Worm (Caenorhabditis elegans) whole organism, late embryonic: ENCODE results near the gene T28C6.10.

Experiments used
- C38D4.7 ChIP-seq: fragments of 200-800 bp; sonication (Bioruptor generic); optimal IDR thresholded peaks from 2 replicates; lab custom pipeline; 2018; ENCODE audit warnings: mild to moderate bottlenecking, missing genetic modification characterization, moderate library complexity, missing compliant biosample characterization
- K09A11.1 ChIP-seq: sonication (generic microtip); optimal IDR thresholded peaks from 2 replicates; lab custom pipeline; 2017; ENCODE audit warnings: antibody characterized with exemption, mild to moderate bottlenecking, missing genetic modification characterization, missing compliant biosample characterization; ENCODE audit not compliant: insufficient read depth
- T23F11.4 ChIP-seq: fragments of 200-800 bp; sonication (Bioruptor generic); optimal IDR thresholded peaks from 2 replicates; lab custom pipeline; 2018; ENCODE audit warnings: mild to moderate bottlenecking, missing genetic modification characterization, missing compliant biosample characterization
- Y22D7AL.16 ChIP-seq: sonication (generic microtip); optimal IDR thresholded peaks from 2 replicates; lab custom pipeline; 2016; ENCODE audit warnings: missing genetic modification characterization, missing compliant biosample characterization
- ahr-1 ChIP-seq: sonication (generic microtip); optimal IDR thresholded peaks from 2 replicates; lab custom pipeline; 2016; ENCODE audit warnings: missing genetic modification characterization, missing compliant biosample characterization
- ama-1 ChIP-seq: fragments of 150-350 bp; optimal IDR thresholded peaks from 2 replicates; lab custom pipeline; 2014
- ceh-14 ChIP-seq: sonication (generic microtip); optimal IDR thresholded peaks from 2 replicates; lab custom pipeline; 2016; ENCODE audit warnings: missing genotype, missing genetic modification characterization, missing compliant biosample characterization
- ceh-18 ChIP-seq: sonication (generic microtip); optimal IDR thresholded peaks from 2 replicates; lab custom pipeline; 2016; ENCODE audit warnings: missing genetic modification characterization, missing compliant biosample characterization
- ceh-19 ChIP-seq: fragments of 200-800 bp; sonication (Bioruptor generic); optimal IDR thresholded peaks from 2 replicates; lab custom pipeline; 2018; ENCODE audit warnings: mild to moderate bottlenecking, missing genetic modification characterization, missing compliant biosample characterization
- ceh-22 ChIP-seq: sonication (generic microtip); optimal IDR thresholded peaks from 2 replicates; lab custom pipeline; 2017; ENCODE audit warnings: missing biosample characterization, missing genetic modification characterization
- ceh-24 ChIP-seq: sonication (generic microtip); optimal IDR thresholded peaks from 2 replicates; lab custom pipeline; 2016; ENCODE audit warnings: mild to moderate bottlenecking, missing genetic modification characterization, missing compliant biosample characterization
- ceh-31 ChIP-seq: sonication (generic microtip); optimal IDR thresholded peaks from 2 replicates; lab custom pipeline; 2016; ENCODE audit warnings: missing genetic modification characterization, missing compliant biosample characterization
- ceh-34 ChIP-seq: sonication (generic microtip); optimal IDR thresholded peaks from 2 replicates; lab custom pipeline; 2016; ENCODE audit warnings: mild to moderate bottlenecking, missing genetic modification characterization, missing compliant biosample characterization
- ceh-48 ChIP-seq: sonication (generic microtip); optimal IDR thresholded peaks from 2 replicates; lab custom pipeline; 2016; ENCODE audit warnings: missing genetic modification characterization, inconsistent platforms, missing compliant biosample characterization
- ceh-6 ChIP-seq: fragments of 200-800 bp; sonication (Bioruptor generic); optimal IDR thresholded peaks from 2 replicates; lab custom pipeline; 2018; ENCODE audit warnings: mild to moderate bottlenecking, missing genetic modification characterization, missing compliant biosample characterization
- ceh-9 ChIP-seq: sonication (generic microtip); optimal IDR thresholded peaks from 2 replicates; lab custom pipeline; 2016; ENCODE audit warnings: mild to moderate bottlenecking, missing genetic modification characterization, inconsistent platforms, missing compliant biosample characterization
- che-1 ChIP-seq: sonication (generic microtip); optimal IDR thresholded peaks from 2 replicates; lab custom pipeline; 2016; ENCODE audit warnings: mild to moderate bottlenecking, missing genetic modification characterization, missing compliant biosample characterization
- dmd-4 ChIP-seq: sonication (generic microtip); optimal IDR thresholded peaks from 2 replicates; lab custom pipeline; 2016; ENCODE audit warnings: borderline replicate concordance, missing genetic modification characterization, missing compliant biosample characterization
- elt-2 ChIP-seq: sonication (generic microtip); optimal IDR thresholded peaks from 2 replicates; lab custom pipeline; 2016; ENCODE audit warnings: missing genetic modification reagents, missing genetic modification characterization, missing compliant biosample characterization
- elt-4 ChIP-seq: sonication (generic microtip); optimal IDR thresholded peaks from 2 replicates; lab custom pipeline; 2016; ENCODE audit warnings: missing genetic modification characterization, missing compliant biosample characterization
- ets-4 ChIP-seq: sonication (generic microtip); optimal IDR thresholded peaks from 2 replicates; lab custom pipeline; 2016; ENCODE audit warnings: missing genetic modification characterization, missing compliant biosample characterization
- fkh-6 ChIP-seq: sonication (generic microtip); optimal IDR thresholded peaks from 2 replicates; lab custom pipeline; 2016; ENCODE audit warnings: missing genetic modification characterization, missing compliant biosample characterization
- gmeb-2 ChIP-seq: sonication (generic microtip); optimal IDR thresholded peaks from 2 replicates; lab custom pipeline; 2016; ENCODE audit warnings: missing genetic modification characterization, inconsistent platforms, missing compliant biosample characterization
- hlh-13 ChIP-seq: fragments of 200-800 bp; sonication (Bioruptor generic); optimal IDR thresholded peaks from 2 replicates; lab custom pipeline; 2018; ENCODE audit warnings: mild to moderate bottlenecking, missing genetic modification characterization, missing compliant biosample characterization
- hlh-15 ChIP-seq: sonication (generic microtip); optimal IDR thresholded peaks from 2 replicates; lab custom pipeline; 2016; ENCODE audit warnings: missing genetic modification characterization, missing compliant biosample characterization
- hlh-8 ChIP-seq: sonication (generic microtip); optimal IDR thresholded peaks from 2 replicates; lab custom pipeline; 2016; ENCODE audit warnings: missing genotype, missing genetic modification characterization, missing compliant biosample characterization
- lin-11 ChIP-seq: fragments of 200-800 bp; sonication (Bioruptor generic); optimal IDR thresholded peaks from 2 replicates; lab custom pipeline; 2018; ENCODE audit warnings: mild to moderate bottlenecking, missing genetic modification characterization, missing compliant biosample characterization
- madf-2 ChIP-seq: sonication (generic microtip); optimal IDR thresholded peaks from 2 replicates; lab custom pipeline; 2017; ENCODE audit warnings: missing genetic modification characterization, missing compliant biosample characterization
- npax-4 ChIP-seq: sonication (generic microtip); optimal IDR thresholded peaks from 2 replicates; lab custom pipeline; 2016; ENCODE audit warnings: missing genetic modification characterization, missing compliant biosample characterization
- pag-3 ChIP-seq: sonication (generic microtip); optimal IDR thresholded peaks from 2 replicates; lab custom pipeline; 2016; ENCODE audit warnings: missing compliant biosample characterization, missing genetic modification characterization, borderline replicate concordance
- pax-1 ChIP-seq: fragments of 150-350 bp; optimal IDR thresholded peaks from 2 replicates; lab custom pipeline; 2014; ENCODE audit warnings: missing biosample characterization, missing genetic modification characterization
- pha-2 ChIP-seq: sonication (generic microtip); optimal IDR thresholded peaks from 2 replicates; lab custom pipeline; 2017; ENCODE audit warnings: mild to moderate bottlenecking, missing genetic modification characterization, missing compliant biosample characterization
- pha-4 ChIP-seq: fragments of 150-350 bp; optimal IDR thresholded peaks from 2 replicates; lab custom pipeline; 2018; ENCODE audit warnings: missing biosample characterization, missing genetic modification reagents, missing genetic modification characterization
- pqm-1 ChIP-seq: sonication (generic microtip); optimal IDR thresholded peaks from 2 replicates; lab custom pipeline; 2016; ENCODE audit warnings: missing genetic modification characterization, missing compliant biosample characterization
- syd-9 ChIP-seq: sonication (generic microtip); optimal IDR thresholded peaks from 2 replicates; lab custom pipeline; 2016; ENCODE audit warnings: mild to moderate bottlenecking, missing genetic modification characterization, moderate library complexity, missing compliant biosample characterization
- tbx-2 ChIP-seq: sonication (generic microtip); optimal IDR thresholded peaks from 2 replicates; lab custom pipeline; 2016; ENCODE audit warnings: missing genetic modification characterization, missing compliant biosample characterization
- unc-3 ChIP-seq, 2 experiments: fragments of 200-800 bp in 1 of 2; sonication (Bioruptor generic) in 1 of 2; sonication (generic microtip) in 1 of 2; conservative IDR thresholded peaks in 1 of 2; optimal IDR thresholded peaks in 1 of 2; 2 replicates each; pipeline versions ENCODE4 v1.3.6 to Lab custom; 2016 to 2022; ENCODE audit warnings: missing compliant biosample characterization in 2 of 2, missing genetic modification characterization in 2 of 2, missing genetic modification reagents in 1 of 2
- unc-42 ChIP-seq: sonication (generic microtip); optimal IDR thresholded peaks from 2 replicates; lab custom pipeline; 2016; ENCODE audit warnings: missing genotype, missing genetic modification characterization, missing compliant biosample characterization
- unc-55 ChIP-seq: sonication (generic microtip); optimal IDR thresholded peaks from 2 replicates; lab custom pipeline; 2017; ENCODE audit warnings: missing biosample characterization, missing genetic modification reagents, missing genetic modification characterization
- unc-86 ChIP-seq: sonication (generic microtip); optimal IDR thresholded peaks from 2 replicates; lab custom pipeline; 2016; ENCODE audit warnings: missing genetic modification characterization, missing compliant biosample characterization
- zip-5 ChIP-seq: sonication (generic microtip); optimal IDR thresholded peaks from 2 replicates; lab custom pipeline; 2016; ENCODE audit warnings: missing genetic modification characterization, missing compliant biosample characterization

Gene T28C6.10

DNA sequence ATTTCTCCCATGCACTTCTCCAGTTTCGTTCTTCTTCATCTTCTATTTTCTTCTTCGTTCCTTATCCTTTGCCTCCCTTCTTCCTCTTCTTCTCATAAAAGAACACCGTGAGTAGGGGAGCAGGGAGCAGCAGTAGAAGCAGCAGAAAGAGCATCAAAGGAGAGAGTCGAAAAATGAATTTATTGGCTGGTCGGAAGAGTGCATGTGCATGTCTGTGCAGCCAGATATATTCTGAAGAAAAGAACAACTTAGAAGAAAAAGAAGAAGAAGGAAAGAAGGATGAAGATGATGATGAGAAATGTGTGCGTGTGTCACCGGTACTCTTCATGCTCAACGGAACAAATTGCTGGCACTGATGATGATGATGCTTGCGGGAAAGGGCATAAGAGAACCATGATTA is 21.5 kb upstream of the T28C6.10 start:
- no peak for TF ChIP-seq madf-2 (tag; lab: Kevin White, UChicago)
- no peak for TF ChIP-seq ets-4
- no peak for TF ChIP-seq pqm-1 (tag; lab: Kevin White, UChicago)
- TF ChIP-seq ama-1, result no peak
- TF ChIP-seq tbx-2 (tag; lab: Kevin White, UChicago), result no peak
- TF ChIP-seq che-1 (tag; lab: Kevin White, UChicago), result no peak
- TF ChIP-seq unc-55 (GFP tag; lab: Kevin White, UChicago), result no peak
- TF ChIP-seq hlh-15, result no peak
- TF ChIP-seq pha-4 (tag; lab: Kevin White, UChicago), result no peak
- no peak for TF ChIP-seq ceh-24
- no peak for TF ChIP-seq ceh-34
- no peak for TF ChIP-seq ceh-9 (tag; lab: Kevin White, UChicago)
- TF ChIP-seq ceh-22 (tag; lab: Kevin White, UChicago), result no peak
- no peak for TF ChIP-seq T23F11.4
- TF ChIP-seq fkh-6 (tag; lab: Kevin White, UChicago), result no peak
- TF ChIP-seq ahr-1 (tag; lab: Kevin White, UChicago), result no peak

- no peak for TF ChIP-seq ceh-48 (tag; lab: Kevin White, UChicago)
Observed at ce11 chrIV:8798255-8798654, 19.5 kb upstream of the T28C6.10 start, which contains the start of gene clec-182. clec-182 (minus strand) TSS chrIV:8798355.

ce11 chrIV:8807327-8807726 is 10.4 kb upstream of the T28C6.10 start:
- TF ChIP-seq unc-55 (GFP tag; lab: Kevin White, UChicago) (no peak), ceh-6 (GFP tag; lab: Kevin White, UChicago) (no peak), pag-3 (tag; lab: Kevin White, UChicago) (no peak), unc-42 (tag; lab: Kevin White, UChicago) (no peak), C38D4.7 (GFP tag; lab: Kevin White, UChicago) (no peak), ceh-34 (no peak), unc-3 (GFP tag; conservative IDR thresholded peaks at IDR 0.05; lab: Robert Waterston, UW) (no peak), unc-3 (tag; optimal IDR thresholded peaks at IDR 0.05; lab: Kevin White, UChicago) (no peak), elt-2 (no peak)

ce11 chrIV:8813614-8814013 is 4.1 kb upstream of the T28C6.10 start, which contains the start of gene exc-5:
exc-5 (minus strand) TSS chrIV:8813670.
- TF ChIP-seq unc-55 (GFP tag; lab: Kevin White, UChicago) (peak; percentile 75), ceh-19 (no peak), dmd-4 (no peak), syd-9 (tag; lab: Kevin White, UChicago) (no peak)

ce11 chrIV:8815162-8815561 is 2.6 kb upstream of the T28C6.10 start:
- TF ChIP-seq Y22D7AL.16 (tag; lab: Kevin White, UChicago) (no peak), zip-5 (tag; lab: Kevin White, UChicago) (no peak), ceh-14 (no peak), pax-1 (tag; lab: Kevin White, UChicago) (no peak), unc-42 (tag; lab: Kevin White, UChicago) (no peak)

- TF ChIP-seq hlh-13 (GFP tag; lab: Kevin White, UChicago) (no peak), unc-86 (no peak), npax-4 (tag; lab: Kevin White, UChicago) (no peak), tbx-2 (tag; lab: Kevin White, UChicago) (no peak), ceh-9 (tag; lab: Kevin White, UChicago) (no peak), K09A11.1 (tag; lab: Kevin White, UChicago) (no peak), hlh-8 (tag; lab: Kevin White, UChicago) (no peak), ceh-18 (tag; lab: Kevin White, UChicago) (no peak), lin-11 (tag; lab: Kevin White, UChicago) (no peak), pha-2 (no peak), elt-4 (no peak), gmeb-2 (tag; lab: Kevin White, UChicago) (no peak), ceh-31 (no peak)
Observed at ce11 chrIV:8816029-8816428, 1.7 kb upstream of the T28C6.10 start, which contains the start of gene grsp-2. grsp-2 (plus strand) TSS chrIV:8816329.
